Worm (Caenorhabditis elegans): ENCODE measurements around the gene oat-1.

Gene oat-1

ce11 chrIV:8428492-8428891 lies 43.9 kb downstream of the oat-1 start (continued):
- TF ChIP-seq lir-1 (GFP tag; conservative IDR thresholded peaks at IDR 0.05) (peak; percentile 53; the same call in 1 of the 2 replicates), ztf-28 (GFP tag; IDR thresholded peaks at IDR 0.05) (peak; percentile 40; the same call in 1 of the 2 replicates), ztf-18 (tag; optimal IDR thresholded peaks at IDR 0.05) (peak; percentile 79), somi-1 (GFP tag; optimal IDR thresholded peaks at IDR 0.05) (peak; percentile 70), snpc-3.4 (tag; optimal IDR thresholded peaks at IDR 0.05) (peak; percentile 98), dox-1 (GFP tag; IDR thresholded peaks at IDR 0.05) (peak; percentile 98; the same call in 1 of the 2 replicates), Y95B8A.8 (GFP tag; IDR thresholded peaks at IDR 0.05) (peak; percentile 70; the same call in 1 of the 2 replicates), mxl-1 (tag; optimal IDR thresholded peaks at IDR 0.05) (no peak), him-1 (tag; optimal IDR thresholded peaks at IDR 0.05) (peak; percentile 94), nhr-80 (tag; optimal IDR thresholded peaks at IDR 0.05) (peak; percentile 82), madf-10 (tag; optimal IDR thresholded peaks at IDR 0.05) (peak; percentile 75), attf-6 (GFP tag; IDR thresholded peaks at IDR 0.05) (peak; percentile 91), Y53F4B.3 (GFP tag; IDR thresholded peaks at IDR 0.05) (peak; percentile 51; the same call in 1 of the 2 replicates), akir-1 (GFP tag; optimal IDR thresholded peaks at IDR 0.05) (no peak), tbx-9 (tag; optimal IDR thresholded peaks at IDR 0.05; ENCODE audit: borderline replicate concordance) (peak; percentile 46), ama-1 (optimal IDR thresholded peaks at IDR 0.05) (peak; percentile 72), ama-1 (GFP tag; optimal IDR thresholded peaks at IDR 0.05) (no peak), Y67H2A.10 (GFP tag; conservative IDR thresholded peaks at IDR 0.05) (0 out of 2 replicates have a peak, but pooled peaks have one; percentile 39), athp-1 (tag; optimal IDR thresholded peaks at IDR 0.05) (peak; percentile 58), F57A8.1 (GFP tag; optimal IDR thresholded peaks at IDR 0.05) (peak; percentile 55), ztf-26 (tag; optimal IDR thresholded peaks at IDR 0.05) (peak; percentile 77), T07F8.4 (tag; optimal IDR thresholded peaks at IDR 0.05) (peak; percentile 66), unc-130 (GFP tag; optimal IDR thresholded peaks at IDR 0.05) (peak; percentile 74), K12H6.12 (tag; optimal IDR thresholded peaks at IDR 0.05) (peak; percentile 66), rec-8 (tag; optimal IDR thresholded peaks at IDR 0.05) (peak in 1 of 2 experiments; percentile 20), Y56A3A.18 (GFP tag; IDR thresholded peaks at IDR 0.05) (peak; percentile 85), rpc-1 (optimal IDR thresholded peaks at IDR 0.05) (no peak), rpc-1 (tag; optimal IDR thresholded peaks at IDR 0.05) (peak; percentile 18), zfh-2 (GFP tag; conservative IDR thresholded peaks at IDR 0.05) (no peak), lin-35 (GFP tag; optimal IDR thresholded peaks at IDR 0.05) (peak in 1 of 3 experiments; percentile 20), xnd-1 (tag; optimal IDR thresholded peaks at IDR 0.05) (peak; percentile 57), madf-8 (GFP tag; conservative IDR thresholded peaks at IDR 0.05) (peak; percentile 60), B0019.2 (GFP tag; conservative IDR thresholded peaks at IDR 0.05) (peak; percentile 85), nhr-120 (GFP tag; IDR thresholded peaks at IDR 0.05) (no peak), K11D2.4 (GFP tag; IDR thresholded peaks at IDR 0.05) (peak; percentile 61), aptf-3 (GFP tag; IDR thresholded peaks at IDR 0.05) (no peak), ccch-3 (GFP tag; optimal IDR thresholded peaks at IDR 0.05) (no peak), egl-18 (GFP tag; IDR thresholded peaks at IDR 0.05) (0 out of 2 replicates have a peak, but pooled peaks have one; percentile 35), C06A6.2 (GFP tag; conservative IDR thresholded peaks at IDR 0.05) (0 out of 2 replicates have a peak, but pooled peaks have one; percentile 25), B0035.1 (tag; optimal IDR thresholded peaks at IDR 0.05) (peak; percentile 34), tbp1 (GFP tag; optimal IDR thresholded peaks at IDR 0.05) (peak; percentile 83), rcor-1 (GFP tag; IDR thresholded peaks at IDR 0.05) (peak; percentile 97), Y79H2A.3 (GFP tag; conservative IDR thresholded peaks at IDR 0.05) (0 out of 2 replicates have a peak, but pooled peaks have one; percentile 16), ztf-3 (GFP tag; optimal IDR thresholded peaks at IDR 0.05) (peak; percentile 38), pbrm-1 (GFP tag; IDR thresholded peaks at IDR 0.05) (peak; percentile 99), ZK185.1 (tag; optimal IDR thresholded peaks at IDR 0.05; ENCODE audit: poor library complexity, severe bottlenecking) (peak; percentile 85), hrde-1 (tag; optimal IDR thresholded peaks at IDR 0.05; ENCODE audit: borderline replicate concordance) (peak; percentile 56), efl-1 (GFP tag; optimal IDR thresholded peaks at IDR 0.05) (peak; percentile 46), egrh-3 (GFP tag; IDR thresholded peaks at IDR 0.05) (peak; percentile 71)

Data from whole organism, young adult.